Worm (Caenorhabditis elegans): ENCODE data around the gene srt-11.

The srt-11 gene

DNA sequence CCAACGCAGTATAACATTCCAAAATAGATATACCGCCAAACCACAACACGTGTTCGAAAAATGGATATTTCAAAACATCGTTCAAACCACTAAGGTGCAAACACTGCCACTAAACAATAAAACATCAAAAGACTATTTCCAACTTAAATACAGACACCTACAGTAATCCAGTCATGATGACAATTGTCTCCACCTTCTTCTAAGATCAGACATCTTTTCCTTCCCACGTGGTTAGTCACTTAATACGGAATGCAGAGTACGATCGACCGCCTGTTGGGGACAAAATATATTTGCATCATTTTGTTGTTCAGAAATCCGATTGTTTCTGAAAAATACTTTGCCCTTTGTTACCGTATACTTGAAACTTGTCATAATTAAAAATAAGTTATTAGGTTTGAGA lies 35.5 kb downstream of the srt-11 start:
- TF ChIP-seq nhr-129 (tag; optimal IDR thresholded peaks at IDR 0.05): peak; percentile 39
- no peak for TF ChIP-seq ztf-4 (tag; optimal IDR thresholded peaks at IDR 0.05)
- TF ChIP-seq mab-5 (tag; optimal IDR thresholded peaks at IDR 0.05): no peak
- TF ChIP-seq lsy-2 (tag; optimal IDR thresholded peaks at IDR 0.05): peak in 1 of 2 experiments; percentile 81
- TF ChIP-seq sma-9 (GFP tag; optimal IDR thresholded peaks at IDR 0.05): peak; percentile 16
- no peak for TF ChIP-seq sma-9 (tag; optimal IDR thresholded peaks at IDR 0.05)
- no peak for TF ChIP-seq aly-2 (tag; optimal IDR thresholded peaks at IDR 0.05)
- TF ChIP-seq nhr-11 (tag; optimal IDR thresholded peaks at IDR 0.05): no peak
- TF ChIP-seq mbf-1 (tag; optimal IDR thresholded peaks at IDR 0.05): no peak

ce11 chrII:14843016-14843415 lies 37.2 kb downstream of the srt-11 start, which contains the start of gene cdh-7:
Gene cdh-7 (plus strand): TSS chrII:14843229.
- no peak for TF ChIP-seq F13H6.1 (tag; optimal IDR thresholded peaks at IDR 0.05)
- no peak for TF ChIP-seq R02D3.7 (tag; optimal IDR thresholded peaks at IDR 0.05)
- no peak for TF ChIP-seq sma-9 (GFP tag; optimal IDR thresholded peaks at IDR 0.05)
- no peak for TF ChIP-seq sma-9 (tag; optimal IDR thresholded peaks at IDR 0.05)
- no peak for TF ChIP-seq alr-1 (tag; optimal IDR thresholded peaks at IDR 0.05)
- TF ChIP-seq ZK546.5 (tag; optimal IDR thresholded peaks at IDR 0.05): no peak
- no peak for TF ChIP-seq mdl-1 (tag; optimal IDR thresholded peaks at IDR 0.05)
- TF ChIP-seq lin-13 (GFP tag; optimal IDR thresholded peaks at IDR 0.05): no peak
- no peak for TF ChIP-seq unc-55 (GFP tag; optimal IDR thresholded peaks at IDR 0.05)
- no peak for TF ChIP-seq lin-11 (tag; optimal IDR thresholded peaks at IDR 0.05)
- no peak for TF ChIP-seq fos-1 (tag; optimal IDR thresholded peaks at IDR 0.05)
- TF ChIP-seq lin-39 (tag; optimal IDR thresholded peaks at IDR 0.05): no peak

ce11 chrII:14844253-14844652 lies 38.5 kb downstream of the srt-11 start:
- TF ChIP-seq nhr-237 (tag; optimal IDR thresholded peaks at IDR 0.05): no peak
- TF ChIP-seq skn-1 (tag; optimal IDR thresholded peaks at IDR 0.05): no peak
- peak; percentile 14 for TF ChIP-seq sma-3 (GFP tag; optimal IDR thresholded peaks at IDR 0.05)
- peak; percentile 47 for TF ChIP-seq nhr-21 (tag; optimal IDR thresholded peaks at IDR 0.05)

DNA sequence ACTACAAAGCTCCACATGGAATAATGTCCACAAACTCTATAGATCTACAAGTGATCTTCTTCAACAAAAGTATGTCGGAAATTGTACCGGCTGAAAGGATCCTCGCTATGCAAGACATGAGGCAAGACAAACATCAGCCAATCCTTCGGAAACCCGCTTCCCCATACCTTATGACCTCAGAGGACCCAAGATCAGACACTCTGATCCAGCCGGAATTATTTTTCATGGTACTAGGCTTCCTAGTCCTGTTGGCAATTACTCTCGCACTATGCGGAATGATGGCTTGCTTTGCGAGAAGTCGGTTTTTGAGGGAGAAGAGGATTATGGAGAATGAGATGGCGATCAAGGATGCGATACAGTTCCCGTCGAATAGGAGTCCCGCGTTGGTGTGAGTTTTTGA lies 44.1 kb downstream of the srt-11 start:
- TF ChIP-seq sma-9 (GFP tag; optimal IDR thresholded peaks at IDR 0.05) (no peak), sma-9 (tag; optimal IDR thresholded peaks at IDR 0.05) (no peak), ceh-82 (tag; optimal IDR thresholded peaks at IDR 0.05) (no peak), nhr-6 (tag; optimal IDR thresholded peaks at IDR 0.05) (no peak), ztf-4 (tag; optimal IDR thresholded peaks at IDR 0.05) (no peak), sma-3 (GFP tag; optimal IDR thresholded peaks at IDR 0.05) (no peak), nhr-12 (tag; optimal IDR thresholded peaks at IDR 0.05) (no peak), ama-1 (optimal IDR thresholded peaks at IDR 0.05) (no peak), skn-1 (tag; optimal IDR thresholded peaks at IDR 0.05) (no peak), unc-39 (tag; optimal IDR thresholded peaks at IDR 0.05) (no peak), nhr-11 (tag; optimal IDR thresholded peaks at IDR 0.05) (no peak), unc-55 (GFP tag; optimal IDR thresholded peaks at IDR 0.05) (no peak), nhr-77 (tag; optimal IDR thresholded peaks at IDR 0.05) (no peak), mab-5 (tag; optimal IDR thresholded peaks at IDR 0.05) (no peak), mbf-1 (tag; optimal IDR thresholded peaks at IDR 0.05) (no peak), lin-39 (tag; optimal IDR thresholded peaks at IDR 0.05) (no peak)

ce11 chrII:14851483-14851882 lies 45.7 kb downstream of the srt-11 start, which contains the start of gene R05H10.1:
Gene R05H10.1 (plus strand): TSS chrII:14851816.
- peak; percentile 28 for TF ChIP-seq fos-1 (tag; optimal IDR thresholded peaks at IDR 0.05)
- TF ChIP-seq nhr-25 (tag; optimal IDR thresholded peaks at IDR 0.05): peak; percentile 33
- no peak for TF ChIP-seq egl-27 (tag; optimal IDR thresholded peaks at IDR 0.05)
- no peak for TF ChIP-seq unc-62 (GFP tag; optimal IDR thresholded peaks at IDR 0.05)

- TF ChIP-seq elt-3 (tag; optimal IDR thresholded peaks at IDR 0.05): no peak
- no peak for TF ChIP-seq blmp-1 (tag; optimal IDR thresholded peaks at IDR 0.05; ENCODE audit: insufficient read depth)
- TF ChIP-seq unc-62 (GFP tag; optimal IDR thresholded peaks at IDR 0.05): no peak
- TF ChIP-seq snpc-4 (tag; optimal IDR thresholded peaks at IDR 0.05): no peak
- no peak for TF ChIP-seq lin-13 (GFP tag; optimal IDR thresholded peaks at IDR 0.05)
- TF ChIP-seq lin-11 (tag; optimal IDR thresholded peaks at IDR 0.05): no peak
- no peak for TF ChIP-seq C34F6.9 (tag; optimal IDR thresholded peaks at IDR 0.05)
- no peak for TF ChIP-seq R02D3.7 (tag; optimal IDR thresholded peaks at IDR 0.05)
- TF ChIP-seq nhr-23 (tag; optimal IDR thresholded peaks at IDR 0.05): no peak
- no peak for TF ChIP-seq unc-39 (tag; optimal IDR thresholded peaks at IDR 0.05)
- TF ChIP-seq alr-1 (tag; optimal IDR thresholded peaks at IDR 0.05): no peak
- no peak for TF ChIP-seq crh-2 (tag; optimal IDR thresholded peaks at IDR 0.05)
- no peak for TF ChIP-seq lsy-2 (tag; optimal IDR thresholded peaks at IDR 0.05)
- no peak for TF ChIP-seq gmeb-1 (tag; optimal IDR thresholded peaks at IDR 0.05)
- TF ChIP-seq mbf-1 (tag; optimal IDR thresholded peaks at IDR 0.05): no peak
- no peak for TF ChIP-seq nhr-12 (tag; optimal IDR thresholded peaks at IDR 0.05)
- no peak for TF ChIP-seq sma-9 (GFP tag; optimal IDR thresholded peaks at IDR 0.05)
- no peak for TF ChIP-seq sma-9 (tag; optimal IDR thresholded peaks at IDR 0.05)
- TF ChIP-seq Y55F3AM.14 (GFP tag; optimal IDR thresholded peaks at IDR 0.05): no peak
- no peak for TF ChIP-seq unc-55 (GFP tag; optimal IDR thresholded peaks at IDR 0.05)
- TF ChIP-seq ztf-1 (GFP tag; conservative IDR thresholded peaks at IDR 0.05): no peak
Observed at ce11 chrII:14855229-14855628, 49.4 kb downstream of the srt-11 start, which contains the start of gene R05H10.7. Gene R05H10.7 (plus strand): TSS chrII:14855529.

All from whole organism, L2 larva.